Fruit fly (Drosophila melanogaster): Measurements from ENCODE around the gene Pldn.

Gene Pldn

dm6 chr3L:11721498-11721946, 30.3 kb upstream of the Pldn start (continued):
- peak; percentile 21; the same call in 1 of the 2 replicates for TF ChIP-seq vvl (GFP tag; IDR thresholded peaks at IDR 0.05)
- peak; percentile 48 for TF ChIP-seq CG4730 (GFP tag; IDR thresholded peaks at IDR 0.05)
- peak; percentile 37 for TF ChIP-seq unpg (GFP tag; optimal IDR thresholded peaks at IDR 0.05)
- no peak for TF ChIP-seq cad (GFP tag; optimal IDR thresholded peaks at IDR 0.05)
- TF ChIP-seq slbo (GFP tag; IDR thresholded peaks at IDR 0.05) = peak; percentile 32; the same call in 1 of the 2 replicates
- peak; percentile 40; the same call in 1 of the 2 replicates for TF ChIP-seq CG11247 (GFP tag; IDR thresholded peaks at IDR 0.05)
- peak; percentile 15; the same call in 1 of the 2 replicates for TF ChIP-seq CG14014 (GFP tag; IDR thresholded peaks at IDR 0.05)
- TF ChIP-seq Hr78 (GFP tag; optimal IDR thresholded peaks at IDR 0.05) = peak in 1 of 2 experiments; percentile 58
- TF ChIP-seq grau (tag; optimal IDR thresholded peaks at IDR 0.05) = peak; percentile 89
- TF ChIP-seq CG7987 (GFP tag; optimal IDR thresholded peaks at IDR 0.05) = peak; percentile 96
- TF ChIP-seq CG1792 (GFP tag; optimal IDR thresholded peaks at IDR 0.05) = no peak
- peak; percentile 24 for TF ChIP-seq CG15269 (tag; optimal IDR thresholded peaks at IDR 0.05)
- TF ChIP-seq CG9817 (tag; optimal IDR thresholded peaks at IDR 0.05) = peak; percentile 27
- peak; percentile 26; the same call in 1 of the 3 replicates for TF ChIP-seq Aef1 (GFP tag; IDR thresholded peaks at IDR 0.05)
- TF ChIP-seq ttk (GFP tag; IDR thresholded peaks at IDR 0.05) = 0 out of 2 replicates have a peak, but pooled peaks have one; percentile 16
- peak; percentile 56 for TF ChIP-seq Rfx (GFP tag; IDR thresholded peaks at IDR 0.05)
- peak; percentile 9 for TF ChIP-seq NfI (GFP tag; optimal IDR thresholded peaks at IDR 0.05)
- TF ChIP-seq CG9932 (GFP tag; IDR thresholded peaks at IDR 0.05) = peak; percentile 45
- TF ChIP-seq zfh2 (GFP tag; optimal IDR thresholded peaks at IDR 0.05) = peak; percentile 7
- TF ChIP-seq CG3281 (GFP tag; optimal IDR thresholded peaks at IDR 0.05) = peak; percentile 20
- peak; percentile 25; the same call in 1 of the 3 replicates for TF ChIP-seq CG14050 (GFP tag; IDR thresholded peaks at IDR 0.05)
- TF ChIP-seq CG8290 (GFP tag; optimal IDR thresholded peaks at IDR 0.05) = no peak
- TF ChIP-seq CG8290 (tag; optimal IDR thresholded peaks at IDR 0.05) = peak in 1 of 2 experiments; percentile 36
- TF ChIP-seq CG32532 (GFP tag; IDR thresholded peaks at IDR 0.05) = peak; percentile 57
- TF ChIP-seq lilli (GFP tag; optimal IDR thresholded peaks at IDR 0.05) = peak; percentile 19
- TF ChIP-seq CG13424 (tag; optimal IDR thresholded peaks at IDR 0.05) = peak; percentile 2
- TF ChIP-seq CG17912 (GFP tag; optimal IDR thresholded peaks at IDR 0.05) = no peak
- TF ChIP-seq exex (tag; optimal IDR thresholded peaks at IDR 0.05) = peak; percentile 33
- peak; percentile 22 for TF ChIP-seq CG2712 (tag; optimal IDR thresholded peaks at IDR 0.05)
- TF ChIP-seq Ada2b (GFP tag; IDR thresholded peaks at IDR 0.05) = peak; percentile 57
- peak; percentile 42; the same call in 1 of the 2 replicates for TF ChIP-seq CG7372 (GFP tag; IDR thresholded peaks at IDR 0.05)
- peak; percentile 11 for TF ChIP-seq CG17385 (GFP tag; optimal IDR thresholded peaks at IDR 0.05)
- TF ChIP-seq hkb (optimal IDR thresholded peaks at IDR 0.05) = no peak
- 0 out of 2 replicates have a peak, but pooled peaks have one; percentile 26 for TF ChIP-seq hkb (GFP tag; IDR thresholded peaks at IDR 0.05)
- peak; percentile 9 for TF ChIP-seq luna (GFP tag; optimal IDR thresholded peaks at IDR 0.05)
- peak; percentile 79 for TF ChIP-seq Med (GFP tag)
- peak; percentile 2 for TF ChIP-seq CG1603 (tag; optimal IDR thresholded peaks at IDR 0.05)
- TF ChIP-seq Mes4 (GFP tag; optimal IDR thresholded peaks at IDR 0.05) = no peak
- TF ChIP-seq CoRest (tag; optimal IDR thresholded peaks at IDR 0.05) = peak; percentile 17
- peak; percentile 82 for TF ChIP-seq row (GFP tag; IDR thresholded peaks at IDR 0.05)
- peak; percentile 99 for TF ChIP-seq sug (tag; optimal IDR thresholded peaks at IDR 0.05)
- TF ChIP-seq Dbx (GFP tag; IDR thresholded peaks at IDR 0.05) = no peak
- peak; percentile 42 for TF ChIP-seq CG18599 (GFP tag; optimal IDR thresholded peaks at IDR 0.05)
- peak; percentile 35; the same call in 1 of the 3 replicates for TF ChIP-seq tgo (GFP tag; IDR thresholded peaks at IDR 0.05)
- TF ChIP-seq dysf (GFP tag; IDR thresholded peaks at IDR 0.05) = peak; percentile 49; the same call in 2 of the 3 replicates
- no peak for TF ChIP-seq HmgZ (tag; optimal IDR thresholded peaks at IDR 0.05)
- peak; percentile 58 for TF ChIP-seq Ptx1 (GFP tag; IDR thresholded peaks at IDR 0.05)
- no peak for TF ChIP-seq mirr (GFP tag; optimal IDR thresholded peaks at IDR 0.05)
- TF ChIP-seq lab (GFP tag; optimal IDR thresholded peaks at IDR 0.05) = peak; percentile 55
- TF ChIP-seq HLH54F (GFP tag; optimal IDR thresholded peaks at IDR 0.05) = peak; percentile 4
- 0 out of 2 replicates have a peak, but pooled peaks have one; percentile 6 for TF ChIP-seq sob (GFP tag; IDR thresholded peaks at IDR 0.05)

All from whole organism, embryonic.